Worm (Caenorhabditis elegans) whole organism, early embryonic: ENCODE measurements around the gene srz-105.

Experiments
- B0310.2 ChIP-seq: sonication (generic microtip); optimal IDR thresholded peaks from 2 replicates; lab custom pipeline; 2016; ENCODE audit warnings: mild to moderate bottlenecking, missing genetic modification characterization, missing compliant biosample characterization
- F13C5.2 ChIP-seq: sonication (generic microtip); optimal IDR thresholded peaks from 2 replicates; lab custom pipeline; 2017; ENCODE audit warnings: mild to moderate bottlenecking, missing genetic modification characterization, inconsistent platforms, missing compliant biosample characterization
- aly-1 ChIP-seq: sonication (generic microtip); optimal IDR thresholded peaks from 2 replicates; lab custom pipeline; 2016; ENCODE audit warnings: missing genetic modification characterization, missing compliant biosample characterization
- ama-1 ChIP-seq: fragments of 150-350 bp; optimal IDR thresholded peaks from 2 replicates; lab custom pipeline; 2014
- ceh-13 ChIP-seq: fragments of 200-800 bp; sonication (Bioruptor generic); optimal IDR thresholded peaks from 2 replicates; lab custom pipeline; 2018; ENCODE audit warnings: mild to moderate bottlenecking, missing genetic modification characterization, missing compliant biosample characterization
- ceh-36 ChIP-seq: sonication (generic microtip); optimal IDR thresholded peaks from 2 replicates; lab custom pipeline; 2016; ENCODE audit warnings: missing genetic modification characterization, inconsistent platforms, missing compliant biosample characterization
- ets-7 ChIP-seq: sonication (generic microtip); optimal IDR thresholded peaks from 2 replicates; lab custom pipeline; 2016; ENCODE audit warnings: missing genotype, missing genetic modification characterization, missing compliant biosample characterization
- flt-1 ChIP-seq: fragments of 200-800 bp; sonication (Bioruptor generic); IDR thresholded peaks from 2 replicates; pipeline ENCODE4 v1.3.6; 2022; ENCODE audit warnings: missing genetic modification characterization, missing compliant biosample characterization
- hmg-4 ChIP-seq: fragments of 200-800 bp; sonication (Bioruptor generic); optimal IDR thresholded peaks from 2 replicates; lab custom pipeline; 2018; ENCODE audit warnings: mild to moderate bottlenecking, missing genetic modification characterization, missing compliant biosample characterization
- hnd-1 ChIP-seq: sonication (generic microtip); optimal IDR thresholded peaks from 2 replicates; lab custom pipeline; 2016; ENCODE audit warnings: missing genetic modification characterization, missing compliant biosample characterization
- scrt-1 ChIP-seq: fragments of 200-800 bp; sonication (Bioruptor generic); IDR thresholded peaks from 2 replicates; pipeline ENCODE4 v1.3.6; 2022; ENCODE audit warnings: missing genetic modification characterization, missing compliant biosample characterization
- sea-1 ChIP-seq: fragments of 200-800 bp; sonication (Bioruptor generic); conservative IDR thresholded peaks from 2 replicates; pipeline ENCODE4 v1.3.6; 2022; ENCODE audit warnings: missing genetic modification characterization, missing compliant biosample characterization
- tbx-37 ChIP-seq: fragments of 200-800 bp; sonication (Bioruptor generic); conservative IDR thresholded peaks from 2 replicates; pipeline ENCODE4 v1.3.6; 2022; ENCODE audit warnings: missing genetic modification reagents, missing genetic modification characterization, missing compliant biosample characterization

DNA sequence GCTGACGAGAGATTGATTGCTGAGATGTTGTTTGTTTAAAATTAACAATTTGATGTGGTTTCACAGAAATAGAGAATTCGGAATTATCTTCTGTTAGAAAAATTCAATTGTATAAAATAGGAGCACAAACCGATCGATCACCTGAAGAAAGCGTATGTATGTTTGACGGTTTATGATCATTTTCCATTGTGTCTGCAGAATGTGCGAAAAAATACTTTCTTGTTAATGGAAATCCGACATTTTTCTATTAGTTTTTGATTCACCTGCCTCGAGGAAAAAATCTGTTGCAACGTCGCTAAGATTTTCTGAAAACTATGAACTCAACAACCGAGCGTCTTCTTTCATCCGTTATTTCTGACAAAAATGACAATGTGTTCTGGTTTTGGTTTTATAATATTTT is 12.0 kb downstream of the srz-105 start, which contains the start of gene C35D6.13:
- no peak for TF ChIP-seq ceh-13 (GFP tag; lab: Kevin White, UChicago)
- TF ChIP-seq ceh-36, result no peak
- no peak for TF ChIP-seq hnd-1 (tag; lab: Kevin White, UChicago)
- no peak for TF ChIP-seq ama-1 (lab: Kevin White, UChicago)
- TF ChIP-seq flt-1 (GFP tag; lab: Robert Waterston, UW), result no peak
- TF ChIP-seq F13C5.2 (tag; lab: Kevin White, UChicago), result no peak
- TF ChIP-seq aly-1 (tag; lab: Kevin White, UChicago), result no peak
- no peak for TF ChIP-seq hmg-4 (GFP tag; lab: Kevin White, UChicago)
- TF ChIP-seq scrt-1 (GFP tag; lab: Robert Waterston, UW), result no peak
- no peak for TF ChIP-seq tbx-37
- TF ChIP-seq B0310.2 (tag; lab: Kevin White, UChicago), result no peak
- TF ChIP-seq ets-7 (tag; lab: Kevin White, UChicago), result no peak
- no peak for TF ChIP-seq sea-1 (GFP tag; lab: Robert Waterston, UW)
